Fruit fly (Drosophila melanogaster): ENCODE measurements around the gene CG11498.

CG11498 gene

DNA sequence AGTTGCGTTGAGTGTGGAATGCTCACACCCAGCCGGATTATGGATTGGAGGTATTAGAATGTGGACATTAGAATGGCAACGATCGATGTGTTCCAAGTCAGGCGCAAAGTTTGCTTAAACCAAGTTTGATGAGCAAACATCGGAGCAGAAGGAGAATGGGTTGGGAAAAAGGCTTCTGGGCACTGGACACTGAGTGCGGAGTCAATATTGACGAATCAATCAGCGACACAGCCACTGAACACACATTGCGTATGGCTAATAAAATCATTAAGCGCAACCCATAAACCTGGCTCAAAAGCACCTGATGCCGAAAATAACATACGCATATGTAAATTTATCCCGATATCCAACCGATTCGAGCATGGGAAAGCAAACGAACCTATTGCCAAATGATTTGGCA is 33.6 kb upstream of the CG11498 start (continued):
- TF ChIP-seq Six4 (GFP tag; optimal IDR thresholded peaks at IDR 0.05) (no peak), ash1 (GFP tag; optimal IDR thresholded peaks at IDR 0.05) (no peak), H2.0 (GFP tag; IDR thresholded peaks at IDR 0.05) (no peak), CG13624 (GFP tag; optimal IDR thresholded peaks at IDR 0.05) (no peak), HmgD (GFP tag; optimal IDR thresholded peaks at IDR 0.05) (no peak), caup (GFP tag; optimal IDR thresholded peaks at IDR 0.05; ENCODE audit: severe bottlenecking) (peak; percentile 6), CG16815 (GFP tag; optimal IDR thresholded peaks at IDR 0.05) (no peak), CG15514 (GFP tag; optimal IDR thresholded peaks at IDR 0.05) (peak; percentile 1), Oaz (GFP tag; IDR thresholded peaks at IDR 0.05) (no peak), CG14014 (GFP tag; IDR thresholded peaks at IDR 0.05) (peak; percentile 22; the same call in 1 of the 2 replicates), CG3726 (GFP tag; IDR thresholded peaks at IDR 0.05) (no peak), aop (GFP tag; IDR thresholded peaks at IDR 0.05) (no peak), GATAe (GFP tag; conservative IDR thresholded peaks at IDR 0.05) (no peak), fd3F (GFP tag; optimal IDR thresholded peaks at IDR 0.05) (no peak), CG1529 (GFP tag; optimal IDR thresholded peaks at IDR 0.05) (no peak), dmrt11E (tag; optimal IDR thresholded peaks at IDR 0.05) (no peak), Fer2 (tag; optimal IDR thresholded peaks at IDR 0.05) (no peak), CG10565 (GFP tag; optimal IDR thresholded peaks at IDR 0.05) (no peak), Fer3 (tag; optimal IDR thresholded peaks at IDR 0.05) (no peak), HHEX (GFP tag; optimal IDR thresholded peaks at IDR 0.05) (peak; percentile 15), Antp (GFP tag; optimal IDR thresholded peaks at IDR 0.05) (no peak), CG5953 (GFP tag; IDR thresholded peaks at IDR 0.05) (peak; percentile 20; the same call in 1 of the 2 replicates), ham (GFP tag; IDR thresholded peaks at IDR 0.05) (no peak), CG32767 (GFP tag; IDR thresholded peaks at IDR 0.05) (peak; percentile 13; the same call in 1 of the 2 replicates), klu (GFP tag; IDR thresholded peaks at IDR 0.05) (no peak), CkIIα-i1 (GFP tag; IDR thresholded peaks at IDR 0.05) (no peak), mirr (GFP tag; optimal IDR thresholded peaks at IDR 0.05) (peak; percentile 25), lab (GFP tag; optimal IDR thresholded peaks at IDR 0.05) (peak; percentile 31), ci (GFP tag; IDR thresholded peaks at IDR 0.05) (peak; percentile 48; the same call in 2 of the 3 replicates), CG7556 (GFP tag; optimal IDR thresholded peaks at IDR 0.05) (no peak), D (optimal IDR thresholded peaks at IDR 0.05) (no peak), D (GFP tag; optimal IDR thresholded peaks at IDR 0.05) (no peak), CG12769 (tag; optimal IDR thresholded peaks at IDR 0.05) (peak; percentile 15), CG8290 (GFP tag; optimal IDR thresholded peaks at IDR 0.05) (no peak), CG8290 (tag; optimal IDR thresholded peaks at IDR 0.05) (peak in 1 of 2 experiments; percentile 50), bowl (GFP tag; IDR thresholded peaks at IDR 0.05) (no peak), BtbVII (GFP tag; optimal IDR thresholded peaks at IDR 0.05) (no peak), wek (GFP tag; optimal IDR thresholded peaks at IDR 0.05) (peak; percentile 42), otp (GFP tag; IDR thresholded peaks at IDR 0.05) (0 out of 3 replicates have a peak, but pooled peaks have one; percentile 22), Fer1 (GFP tag; optimal IDR thresholded peaks at IDR 0.05) (no peak), CG4328 (GFP tag; optimal IDR thresholded peaks at IDR 0.05) (no peak), CG12071 (GFP tag; optimal IDR thresholded peaks at IDR 0.05) (peak; percentile 36), nerfin-1 (tag; optimal IDR thresholded peaks at IDR 0.05) (no peak), vvl (GFP tag; IDR thresholded peaks at IDR 0.05) (no peak), Aef1 (GFP tag; IDR thresholded peaks at IDR 0.05) (no peak), z (GFP tag; IDR thresholded peaks at IDR 0.05) (no peak), Sry-β (GFP tag; optimal IDR thresholded peaks at IDR 0.05) (no peak), crc (GFP tag; optimal IDR thresholded peaks at IDR 0.05) (no peak), sob (GFP tag; IDR thresholded peaks at IDR 0.05) (peak; percentile 35; the same call in 1 of the 2 replicates), dysf (GFP tag; IDR thresholded peaks at IDR 0.05) (no peak), sens (GFP tag) (peak; percentile 55), tap (tag; optimal IDR thresholded peaks at IDR 0.05) (no peak), CG10959 (GFP tag; IDR thresholded peaks at IDR 0.05) (no peak)
